Worm (Caenorhabditis elegans) whole organism, L3 larva: Measurements from ENCODE around the gene C30G7.4.

Experiments used
- R02D3.7 ChIP-seq: fragments of 150-350 bp; optimal IDR thresholded peaks from 2 replicates; lab custom pipeline; 2014; ENCODE audit warnings: missing biosample characterization, missing genetic modification characterization
- ZK546.5 ChIP-seq: sonication (generic microtip); optimal IDR thresholded peaks from 2 replicates; lab custom pipeline; 2017; ENCODE audit warnings: missing biosample characterization, missing genetic modification characterization
- aly-2 ChIP-seq: fragments of 150-350 bp; optimal IDR thresholded peaks from 2 replicates; lab custom pipeline; 2014; ENCODE audit warnings: missing biosample characterization, missing genetic modification characterization
- ama-1 ChIP-seq: fragments of 150-350 bp; optimal IDR thresholded peaks from 2 replicates; lab custom pipeline; 2018
- ceh-16 ChIP-seq: sonication (generic microtip); optimal IDR thresholded peaks from 2 replicates; lab custom pipeline; 2017; ENCODE audit warnings: missing biosample characterization, missing genetic modification characterization
- ceh-28 ChIP-seq: fragments of 150-350 bp; optimal IDR thresholded peaks from 2 replicates; lab custom pipeline; 2014; ENCODE audit warnings: missing biosample characterization, missing genetic modification reagents, missing genetic modification characterization
- daf-12 ChIP-seq: fragments of 150-350 bp; optimal IDR thresholded peaks from 2 replicates; lab custom pipeline; 2014; ENCODE audit warnings: missing biosample characterization, missing genetic modification reagents, missing genetic modification characterization
- egl-5 ChIP-seq: fragments of 150-350 bp; optimal IDR thresholded peaks from 2 replicates; lab custom pipeline; 2017; ENCODE audit warnings: missing biosample characterization, missing genetic modification reagents, missing genetic modification characterization, inconsistent platforms
- elt-2 ChIP-seq: sonication (generic microtip); optimal IDR thresholded peaks from 2 replicates; lab custom pipeline; 2016; ENCODE audit warnings: missing genetic modification reagents, mild to moderate bottlenecking, missing genetic modification characterization, missing compliant biosample characterization
- eor-1 ChIP-seq, 2 experiments: fragments of 150-350 bp; optimal IDR thresholded peaks; 2 replicates each; lab custom pipeline; 2014 to 2018; ENCODE audit warnings: missing biosample characterization in 2 of 2, missing genetic modification characterization in 2 of 2
- fkh-10 ChIP-seq: sonication (generic microtip); optimal IDR thresholded peaks from 2 replicates; lab custom pipeline; 2017; ENCODE audit warnings: missing biosample characterization, missing genetic modification reagents, missing genetic modification characterization
- hmg-11 ChIP-seq: sonication (generic microtip); optimal IDR thresholded peaks from 2 replicates; lab custom pipeline; 2016; ENCODE audit warnings: missing genetic modification characterization, missing compliant biosample characterization
- jun-1 ChIP-seq: fragments of 150-350 bp; optimal IDR thresholded peaks from 2 replicates; lab custom pipeline; 2014; ENCODE audit warnings: missing biosample characterization, missing genetic modification reagents, missing genetic modification characterization
- lin-15B ChIP-seq: fragments of 150-350 bp; optimal IDR thresholded peaks from 2 replicates; lab custom pipeline; 2014; ENCODE audit warnings: missing biosample characterization, missing genetic modification characterization
- lin-39 ChIP-seq: fragments of 150-350 bp; optimal IDR thresholded peaks from 2 replicates; lab custom pipeline; 2018; ENCODE audit warnings: missing biosample characterization, missing genetic modification reagents, missing genetic modification characterization
- lsy-12 ChIP-seq: sonication (generic microtip); optimal IDR thresholded peaks from 2 replicates; lab custom pipeline; 2016; ENCODE audit warnings: mild to moderate bottlenecking, missing genetic modification characterization, missing compliant biosample characterization
- mdl-1 ChIP-seq: fragments of 150-350 bp; optimal IDR thresholded peaks from 2 replicates; lab custom pipeline; 2014; ENCODE audit warnings: missing biosample characterization, missing genetic modification characterization
- nhr-11 ChIP-seq: fragments of 150-350 bp; optimal IDR thresholded peaks from 2 replicates; lab custom pipeline; 2014; ENCODE audit warnings: missing biosample characterization, missing genetic modification characterization
- nhr-12 ChIP-seq: fragments of 150-350 bp; optimal IDR thresholded peaks from 2 replicates; lab custom pipeline; 2014; ENCODE audit warnings: missing biosample characterization, missing genetic modification characterization
- nhr-237 ChIP-seq: fragments of 150-350 bp; optimal IDR thresholded peaks from 2 replicates; lab custom pipeline; 2014; ENCODE audit warnings: missing biosample characterization, missing genetic modification characterization
- nhr-25 ChIP-seq: sonication (generic microtip); optimal IDR thresholded peaks from 2 replicates; lab custom pipeline; 2017; ENCODE audit warnings: missing biosample characterization, missing genetic modification characterization
- nhr-28 ChIP-seq: fragments of 150-350 bp; optimal IDR thresholded peaks from 2 replicates; lab custom pipeline; 2014; ENCODE audit warnings: missing biosample characterization, missing genetic modification characterization
- nhr-43 ChIP-seq: sonication (generic microtip); optimal IDR thresholded peaks from 2 replicates; lab custom pipeline; 2016; ENCODE audit warnings: mild to moderate bottlenecking, missing genetic modification characterization, missing compliant biosample characterization; ENCODE audit not compliant: poor library complexity, severe bottlenecking
- nhr-67 ChIP-seq: fragments of 150-350 bp; optimal IDR thresholded peaks from 2 replicates; lab custom pipeline; 2014; ENCODE audit warnings: missing biosample characterization, missing genetic modification characterization
- nhr-77 ChIP-seq: fragments of 150-350 bp; optimal IDR thresholded peaks from 2 replicates; lab custom pipeline; 2014; ENCODE audit warnings: missing biosample characterization, missing genetic modification characterization
- pqm-1 ChIP-seq: fragments of 150-350 bp; optimal IDR thresholded peaks from 2 replicates; lab custom pipeline; 2017; ENCODE audit warnings: missing biosample characterization, missing genetic modification characterization, inconsistent platforms
- sea-2 ChIP-seq: fragments of 150-350 bp; sonication (generic microtip); optimal IDR thresholded peaks from 4 replicates; lab custom pipeline; 2014; ENCODE audit warnings: missing biosample characterization, missing genetic modification reagents, missing genetic modification characterization
- skn-1 ChIP-seq: fragments of 150-350 bp; optimal IDR thresholded peaks from 2 replicates; lab custom pipeline; 2014; ENCODE audit warnings: missing biosample characterization, missing genetic modification characterization
- snpc-4 ChIP-seq: fragments of 150-350 bp; optimal IDR thresholded peaks from 2 replicates; lab custom pipeline; 2014; ENCODE audit warnings: missing biosample characterization, missing genetic modification characterization
- tbx-2 ChIP-seq: sonication (generic microtip); optimal IDR thresholded peaks from 2 replicates; lab custom pipeline; 2016; ENCODE audit warnings: mild to moderate bottlenecking, missing genetic modification characterization, missing compliant biosample characterization
- unc-39 ChIP-seq: sonication (generic microtip); optimal IDR thresholded peaks from 4 replicates; lab custom pipeline; 2017; ENCODE audit warnings: missing biosample characterization, missing genetic modification characterization
- zag-1 ChIP-seq: fragments of 150-350 bp; optimal IDR thresholded peaks from 2 replicates; lab custom pipeline; 2014; ENCODE audit warnings: missing biosample characterization, missing genetic modification characterization
- ztf-11 ChIP-seq: fragments of 150-350 bp; optimal IDR thresholded peaks from 2 replicates; lab custom pipeline; 2014; ENCODE audit warnings: missing biosample characterization, missing genetic modification characterization
- ztf-4 ChIP-seq: fragments of 150-350 bp; optimal IDR thresholded peaks from 2 replicates; lab custom pipeline; 2014; ENCODE audit warnings: missing biosample characterization, missing genetic modification characterization

Gene C30G7.4

DNA sequence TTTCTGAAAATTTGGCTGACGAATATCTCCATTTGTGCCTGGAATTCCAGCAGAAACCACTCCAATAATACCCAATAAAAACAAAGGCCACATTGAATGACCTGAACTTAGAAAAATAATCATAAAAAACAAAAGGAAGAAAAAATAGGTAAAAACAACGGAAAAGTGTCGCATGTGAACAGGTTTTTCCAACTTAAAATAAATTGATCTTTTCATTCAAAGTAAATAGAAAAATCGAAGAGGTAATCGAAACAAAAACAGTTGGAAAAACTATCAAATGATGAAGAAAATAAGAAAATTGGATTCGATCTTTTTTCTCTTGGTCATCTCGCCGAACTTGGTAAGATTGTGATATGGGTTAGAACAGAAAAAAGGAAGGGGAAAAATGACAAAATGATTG is 25.4 kb downstream of the C30G7.4 start, which contains the start of gene zmp-4:
Gene zmp-4, minus strand, starts transcription at position 101 of the 400 bp plus-strand sequence.
- TF ChIP-seq daf-12 (no peak), nhr-237 (tag; lab: Kevin White, UChicago) (no peak), lin-15B (no peak), skn-1 (tag; lab: Kevin White, UChicago) (no peak), ceh-28 (tag; lab: Kevin White, UChicago) (no peak), eor-1 (tag; optimal IDR thresholded peaks at IDR 0.05; lab: Kevin White, UChicago) (no peak), ceh-16 (no peak), aly-2 (no peak), ZK546.5 (tag; lab: Kevin White, UChicago) (no peak), lin-39 (tag; lab: Kevin White, UChicago) (no peak), lsy-12 (tag; lab: Kevin White, UChicago) (no peak), pqm-1 (tag; lab: Kevin White, UChicago) (no peak), snpc-4 (tag; lab: Kevin White, UChicago) (no peak), nhr-11 (tag; lab: Kevin White, UChicago) (no peak), egl-5 (tag; lab: Kevin White, UChicago) (no peak), mdl-1 (tag; lab: Kevin White, UChicago) (no peak), R02D3.7 (tag; lab: Kevin White, UChicago) (no peak), nhr-77 (tag; lab: Kevin White, UChicago) (no peak), tbx-2 (no peak), nhr-28 (tag; lab: Kevin White, UChicago) (no peak)

DNA sequence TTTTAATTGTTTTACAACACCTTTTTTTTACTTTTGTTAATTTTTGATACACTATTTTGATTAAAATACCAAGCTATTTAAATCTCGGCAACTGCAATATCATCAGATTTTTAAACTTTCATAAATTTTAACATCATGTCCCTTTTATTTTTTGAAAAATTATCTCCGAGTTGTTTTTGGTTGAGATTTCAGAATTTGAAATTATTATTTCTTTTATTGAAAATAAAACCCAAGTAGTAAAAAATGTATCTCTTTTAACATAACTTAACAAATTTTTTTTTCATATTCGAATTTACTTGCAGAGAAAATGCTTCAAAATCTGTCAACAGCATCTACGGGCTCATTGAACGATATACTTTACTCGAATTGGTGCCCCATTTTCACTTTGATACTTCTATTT is 31.3 kb downstream of the C30G7.4 start, which contains the start of gene H12D21.11:
Gene H12D21.11, plus strand, starts transcription at position 301 of the 400 bp plus-strand sequence.
- TF ChIP-seq nhr-12 (tag; lab: Kevin White, UChicago) (no peak), nhr-43 (tag; lab: Kevin White, UChicago) (no peak), lin-15B (no peak), pqm-1 (tag; lab: Kevin White, UChicago) (no peak), nhr-67 (no peak), ceh-28 (tag; lab: Kevin White, UChicago) (no peak), zag-1 (tag; lab: Kevin White, UChicago) (no peak), eor-1 (tag; optimal IDR thresholded peaks at IDR 0.05; lab: Kevin White, UChicago) (no peak), hmg-11 (tag; lab: Kevin White, UChicago) (no peak), jun-1 (tag; lab: Kevin White, UChicago) (no peak), nhr-28 (tag; lab: Kevin White, UChicago) (no peak), lsy-12 (tag; lab: Kevin White, UChicago) (no peak)

DNA sequence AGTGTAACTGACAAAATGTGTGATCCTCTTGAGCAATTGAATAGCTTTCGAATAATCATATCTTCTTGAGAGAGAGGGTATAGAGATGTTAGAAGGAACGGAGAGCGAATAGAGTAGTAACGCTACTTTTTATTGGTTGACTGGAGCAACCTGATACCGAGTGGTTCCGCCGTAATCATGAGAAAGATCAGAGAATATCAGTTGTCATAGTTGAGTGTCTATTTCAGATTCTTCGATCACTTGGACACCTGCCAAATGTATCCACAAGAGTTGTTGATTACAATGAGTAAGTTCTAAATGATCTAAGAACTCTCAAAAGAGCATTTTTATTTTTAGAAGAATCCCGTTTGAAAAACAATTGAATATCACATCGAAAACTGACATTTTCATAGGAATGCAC is 36.2 kb downstream of the C30G7.4 start:
- peak; percentile 7 for TF ChIP-seq egl-5 (tag; lab: Kevin White, UChicago)
- TF ChIP-seq lin-15B = no peak

DNA sequence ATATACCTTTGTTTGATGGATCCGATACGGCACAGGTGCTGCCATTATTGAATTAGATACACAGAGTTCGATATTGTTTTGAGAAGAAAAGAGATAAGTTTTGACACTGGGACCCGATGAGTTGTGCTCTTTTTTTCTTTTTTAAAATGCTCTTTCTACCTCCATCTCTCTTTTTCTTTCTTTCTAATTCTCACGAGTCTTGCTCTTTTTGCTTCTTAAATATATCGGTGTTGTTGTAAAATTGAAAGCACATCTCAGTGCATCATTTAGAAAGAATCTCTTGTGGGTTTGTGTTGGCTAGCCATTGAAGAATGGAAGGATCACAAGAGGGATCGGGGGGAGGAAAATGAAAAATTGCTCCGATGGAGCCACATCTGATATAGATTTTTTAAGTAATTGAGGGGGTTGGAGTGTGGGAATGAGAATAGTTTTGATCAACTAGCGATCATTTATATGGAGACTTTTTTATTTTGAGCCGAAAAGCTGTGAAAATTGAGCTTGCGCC is 37.5 kb downstream of the C30G7.4 start, which contains the start of gene H12D21.9:
Gene H12D21.9, minus strand, starts transcription at position 148 of the 505 bp plus-strand sequence.
- no peak for TF ChIP-seq unc-39

DNA sequence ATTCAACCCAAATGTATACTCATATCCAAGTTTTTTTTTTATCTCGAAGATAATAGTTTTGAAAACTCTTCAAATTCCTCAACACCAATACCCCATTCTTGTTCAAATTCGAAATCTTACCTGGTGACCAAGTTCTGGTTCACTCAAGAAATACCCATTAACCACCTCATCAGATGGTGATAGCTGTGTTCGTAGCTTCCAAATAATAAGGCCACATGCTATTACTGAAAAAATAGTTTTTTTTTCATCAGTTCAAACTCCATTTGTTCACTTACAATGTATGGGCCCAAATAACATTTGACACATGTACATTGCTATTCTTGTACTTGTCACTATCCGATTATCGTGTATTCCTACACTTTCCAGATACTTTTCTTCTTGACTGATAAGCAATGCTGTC is 39.5 kb downstream of the C30G7.4 start:
- TF ChIP-seq nhr-25 (tag; lab: Kevin White, UChicago) (no peak), ztf-11 (no peak), ztf-4 (tag; lab: Kevin White, UChicago) (no peak), elt-2 (tag; lab: Kevin White, UChicago) (no peak), ama-1 (lab: Kevin White, UChicago) (no peak), R02D3.7 (tag; lab: Kevin White, UChicago) (no peak), lin-15B (no peak), mdl-1 (tag; lab: Kevin White, UChicago) (no peak), jun-1 (tag; lab: Kevin White, UChicago) (no peak), fkh-10 (GFP tag; lab: Kevin White, UChicago) (no peak), lin-39 (tag; lab: Kevin White, UChicago) (no peak), egl-5 (tag; lab: Kevin White, UChicago) (no peak), sea-2 (GFP tag; lab: Kevin White, UChicago) (no peak), nhr-43 (tag; lab: Kevin White, UChicago) (no peak), tbx-2 (no peak), nhr-12 (tag; lab: Kevin White, UChicago) (no peak)
